Fruit fly (Drosophila melanogaster) whole organism, larva: ENCODE results near the gene LysS.
"Not testable (repeated sequence)": the region's sequence is repeated elsewhere in the genome, so short reads cannot be mapped to it uniquely, and the experiment has no call there.

Source experiments
- noc ChIP-seq: fragments of 200-800 bp; sonication (Bioruptor generic); optimal IDR thresholded peaks from 3 replicates; lab custom pipeline; 2019; ENCODE audit warnings: missing biosample characterization, mild to moderate bottlenecking, missing genetic modification characterization, moderate library complexity

LysS gene

dm6 chr3L:1208206-1208605 lies 19.3 kb upstream of the LysS start:
- TF ChIP-seq noc, result no peak

- no peak for TF ChIP-seq noc
Observed at dm6 chr3L:1211096-1211495, 16.5 kb upstream of the LysS start, which contains the start of gene LysD. LysD (minus strand) TSS chr3L:1211196.

- TF ChIP-seq noc, result no peak
Observed at dm6 chr3L:1212113-1212512, 15.4 kb upstream of the LysS start.

- no peak for TF ChIP-seq noc
Observed at dm6 chr3L:1212571-1212970, 15.0 kb upstream of the LysS start, which contains the start of gene LysE. LysE (plus strand) TSS chr3L:1212827.

- no peak for TF ChIP-seq noc
Observed at dm6 chr3L:1216460-1216859, 11.1 kb upstream of the LysS start.

dm6 chr3L:1218596-1218995 lies 9.0 kb upstream of the LysS start, which contains the start of gene LysP:
LysP (minus strand) TSS chr3L:1218696.
- TF ChIP-seq noc, result no peak

- no peak for TF ChIP-seq noc
Observed at dm6 chr3L:1232582-1232981, 5.0 kb downstream of the LysS start, which contains the start of gene CG33965. CG33965 (plus strand) TSS chr3L:1232882.

dm6 chr3L:1233830-1234229 lies 6.3 kb downstream of the LysS start, which contains the start of gene CG33966:
CG33966 (plus strand) TSS chr3L:1234130.
- no peak for TF ChIP-seq noc

- TF ChIP-seq noc, result no peak
Observed at dm6 chr3L:1235426-1235825, 7.9 kb downstream of the LysS start, which contains the start of gene galene. galene (plus strand) TSS chr3L:1235726.

- no peak for TF ChIP-seq noc
Observed at dm6 chr3L:1238219-1238618, 10.7 kb downstream of the LysS start, which contains the start of gene CG9192. CG9192 (minus strand) TSS chr3L:1238319.

- TF ChIP-seq noc, result not testable (repeated sequence)
Observed at dm6 chr3L:1245810-1246209, 18.3 kb downstream of the LysS start, which contains the start of gene Klp61F. Klp61F (minus strand) TSS chr3L:1245910.

- TF ChIP-seq noc, result not testable (repeated sequence)
Observed at dm6 chr3L:1246823-1247222, 19.3 kb downstream of the LysS start, which contains the start of gene CG32318. CG32318 (minus strand) TSS chr3L:1246923.

dm6 chr3L:1247627-1248295 lies 20.2 kb downstream of the LysS start, which contains the start of the genes Psf1 and Sac1:
Psf1 (minus strand) TSS chr3L:1247677.
Sac1 (plus strand) TSS chr3L:1247817.
- no peak for TF ChIP-seq noc

- no peak for TF ChIP-seq noc
Observed at dm6 chr3L:1250396-1250795, 22.8 kb downstream of the LysS start, which contains the start of gene Bfc. Bfc (plus strand) TSS chr3L:1250696.

- no peak for TF ChIP-seq noc
Observed at dm6 chr3L:1251712-1252111, 24.2 kb downstream of the LysS start, which contains the start of the genes CG9130 and CG9133. CG9130 (plus strand) TSS chr3L:1252012. CG9133 (plus strand) TSS chr3L:1252012.

dm6 chr3L:1256061-1256780 lies 28.7 kb downstream of the LysS start, which contains the start of gene tfc:
tfc (plus strand) TSS chr3L:1256449.
- no peak for TF ChIP-seq noc

dm6 chr3L:1258547-1258946 lies 31.0 kb downstream of the LysS start:
- TF ChIP-seq noc, result no peak
